Worm (Caenorhabditis elegans) whole organism, L2 larva: ENCODE data around the gene zig-5.

Experiments
- F13H6.1 ChIP-seq: sonication (generic microtip); optimal IDR thresholded peaks from 2 replicates; lab custom pipeline; 2016; ENCODE audit warnings: missing genetic modification characterization, missing compliant biosample characterization
- aly-2 ChIP-seq: fragments of 150-350 bp; optimal IDR thresholded peaks from 2 replicates; lab custom pipeline; 2014; ENCODE audit warnings: missing biosample characterization, missing genetic modification characterization
- ceh-82 ChIP-seq: fragments of 150-350 bp; optimal IDR thresholded peaks from 2 replicates; lab custom pipeline; 2014; ENCODE audit warnings: missing biosample characterization, missing genetic modification characterization
- egl-27 ChIP-seq: sonication (generic microtip); optimal IDR thresholded peaks from 3 replicates; lab custom pipeline; 2017; ENCODE audit warnings: missing biosample characterization, missing genetic modification reagents, missing genetic modification characterization
- nhr-11 ChIP-seq: fragments of 150-350 bp; optimal IDR thresholded peaks from 2 replicates; lab custom pipeline; 2014; ENCODE audit warnings: missing biosample characterization, missing genetic modification characterization
- nhr-12 ChIP-seq: fragments of 150-350 bp; optimal IDR thresholded peaks from 2 replicates; lab custom pipeline; 2014; ENCODE audit warnings: missing biosample characterization, missing genetic modification characterization
- nhr-21 ChIP-seq: fragments of 150-350 bp; optimal IDR thresholded peaks from 2 replicates; lab custom pipeline; 2014; ENCODE audit warnings: missing biosample characterization, missing genetic modification characterization
- nhr-237 ChIP-seq: fragments of 150-350 bp; optimal IDR thresholded peaks from 2 replicates; lab custom pipeline; 2014; ENCODE audit warnings: missing biosample characterization, missing genetic modification characterization
- skn-1 ChIP-seq: sonication (generic microtip); optimal IDR thresholded peaks from 2 replicates; lab custom pipeline; 2017; ENCODE audit warnings: missing biosample characterization, missing genetic modification characterization
- zag-1 ChIP-seq: fragments of 150-350 bp; optimal IDR thresholded peaks from 2 replicates; lab custom pipeline; 2014; ENCODE audit warnings: missing biosample characterization, missing genetic modification characterization

ce11 chrIII:10945537-10945936 is 7.8 kb downstream of the zig-5 start:
- no peak for TF ChIP-seq nhr-11 (tag; lab: Kevin White, UChicago)
- TF ChIP-seq F13H6.1 (tag; lab: Kevin White, UChicago): no peak
- TF ChIP-seq nhr-12 (tag; lab: Kevin White, UChicago): no peak
- TF ChIP-seq ceh-82: no peak
- no peak for TF ChIP-seq aly-2 (tag; lab: Kevin White, UChicago)
- no peak for TF ChIP-seq skn-1 (tag; lab: Kevin White, UChicago)
- TF ChIP-seq nhr-237 (tag; lab: Kevin White, UChicago): no peak
- no peak for TF ChIP-seq zag-1 (tag; lab: Kevin White, UChicago)
- no peak for TF ChIP-seq nhr-21 (tag; lab: Kevin White, UChicago)
- TF ChIP-seq egl-27 (tag; lab: Kevin White, UChicago): no peak
